Worm (Caenorhabditis elegans) whole organism, L4/young adult: Measurements from ENCODE around the gene lron-7.
A peak's percentile ranks its signal among the peaks of the same experiment; 100 is the strongest.

Experiments
- W03F9.2 ChIP-seq: fragments of 150-350 bp; optimal IDR thresholded peaks from 2 replicates; lab custom pipeline; 2014; ENCODE audit warnings: missing biosample characterization, missing genetic modification characterization
- dao-5 ChIP-seq: sonication (generic microtip); optimal IDR thresholded peaks from 2 replicates; lab custom pipeline; 2016; ENCODE audit warnings: missing genotype, missing genetic modification characterization, moderate library complexity, missing compliant biosample characterization
- him-1 ChIP-seq: sonication (generic microtip); optimal IDR thresholded peaks from 2 replicates; lab custom pipeline; 2016; ENCODE audit warnings: missing genotype, missing genetic modification reagents, missing genetic modification characterization, missing compliant biosample characterization

lron-7 gene

ce11 chrX:7291810-7292209, at the start of gene lron-7:
Gene lron-7 (plus strand): TSS chrX:7292132.
- TF ChIP-seq him-1 (tag; lab: Kevin White, UChicago) (no peak), dao-5 (no peak), W03F9.2 (tag; lab: Kevin White, UChicago) (no peak)

- TF ChIP-seq him-1 (tag; lab: Kevin White, UChicago), result no peak
- TF ChIP-seq W03F9.2 (tag; lab: Kevin White, UChicago), result no peak
- TF ChIP-seq dao-5, result no peak
Observed at ce11 chrX:7242878-7243277, 49.1 kb upstream of the lron-7 start, which contains the start of gene F46H5.7. Gene F46H5.7 (minus strand): TSS chrX:7242983.

DNA sequence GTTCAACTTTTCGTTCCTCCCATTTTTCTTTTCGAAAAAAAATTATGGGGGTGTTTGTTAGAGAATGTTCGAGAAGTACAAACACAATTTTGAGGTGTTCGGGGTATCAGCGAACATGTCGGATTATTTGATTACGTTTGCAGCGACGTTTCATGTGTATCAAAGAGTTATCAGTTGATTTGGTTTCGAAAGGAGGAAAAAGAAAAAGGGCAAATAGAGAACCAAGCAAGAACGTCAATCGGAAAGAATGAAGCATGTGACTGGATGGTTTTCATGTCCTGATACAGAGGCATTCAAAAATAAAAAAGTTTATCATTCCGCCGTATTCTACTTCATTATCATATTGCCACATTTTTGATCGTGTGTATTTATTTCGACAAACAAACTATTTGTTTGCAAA, 47.2 kb upstream of the lron-7 start:
- TF ChIP-seq dao-5 (no peak), W03F9.2 (tag; lab: Kevin White, UChicago) (peak; percentile 22)

DNA sequence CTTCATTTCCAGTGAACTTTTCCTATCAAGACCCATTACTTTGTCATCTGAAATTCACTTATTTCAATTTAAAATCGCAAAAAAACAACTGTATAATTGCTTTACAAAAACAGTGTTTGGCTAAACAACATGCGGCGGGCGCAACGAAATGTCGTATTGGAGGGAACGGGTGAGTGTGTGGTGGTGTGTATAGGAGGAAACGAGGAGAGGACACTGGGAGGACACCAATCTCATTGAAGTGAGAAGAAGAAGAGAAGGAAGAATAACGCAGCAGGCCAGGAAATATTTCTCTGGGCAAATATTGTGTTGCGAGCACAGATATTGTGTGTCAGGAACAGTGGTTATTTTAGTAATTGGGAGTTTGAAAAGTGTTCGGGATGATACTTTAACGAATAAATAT, 37.4 kb upstream of the lron-7 start, which contains the start of gene F46H5.4:
Gene F46H5.4, minus strand, starts transcription at position 53 of the 400 bp plus-strand sequence.
- TF ChIP-seq W03F9.2 (tag; lab: Kevin White, UChicago) (no peak), him-1 (tag; lab: Kevin White, UChicago) (peak; percentile 15)

DNA sequence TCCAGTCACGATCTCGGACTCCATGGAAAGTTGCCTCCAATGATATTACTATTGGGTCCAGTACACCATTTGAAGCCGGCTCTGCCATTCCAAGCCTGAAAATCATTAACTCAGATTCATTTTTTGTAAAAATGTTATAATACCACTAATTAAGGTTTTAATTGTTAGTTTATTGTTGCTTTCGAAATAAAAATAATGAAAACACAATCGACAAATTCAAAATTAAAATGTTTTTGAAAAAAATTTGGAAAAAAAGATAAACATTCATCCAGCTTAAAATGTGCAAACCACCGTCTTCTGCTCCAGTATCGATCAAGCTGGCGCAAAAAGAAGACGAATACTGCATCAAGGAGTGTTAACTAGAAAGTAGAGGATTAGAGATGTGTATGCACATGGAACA, 35.0 kb upstream of the lron-7 start, which contains the start of gene F46H5.5:
Gene F46H5.5, minus strand, starts transcription at position 101 of the 400 bp plus-strand sequence.
- TF ChIP-seq W03F9.2 (tag; lab: Kevin White, UChicago) (no peak), him-1 (tag; lab: Kevin White, UChicago) (no peak), dao-5 (no peak)

DNA sequence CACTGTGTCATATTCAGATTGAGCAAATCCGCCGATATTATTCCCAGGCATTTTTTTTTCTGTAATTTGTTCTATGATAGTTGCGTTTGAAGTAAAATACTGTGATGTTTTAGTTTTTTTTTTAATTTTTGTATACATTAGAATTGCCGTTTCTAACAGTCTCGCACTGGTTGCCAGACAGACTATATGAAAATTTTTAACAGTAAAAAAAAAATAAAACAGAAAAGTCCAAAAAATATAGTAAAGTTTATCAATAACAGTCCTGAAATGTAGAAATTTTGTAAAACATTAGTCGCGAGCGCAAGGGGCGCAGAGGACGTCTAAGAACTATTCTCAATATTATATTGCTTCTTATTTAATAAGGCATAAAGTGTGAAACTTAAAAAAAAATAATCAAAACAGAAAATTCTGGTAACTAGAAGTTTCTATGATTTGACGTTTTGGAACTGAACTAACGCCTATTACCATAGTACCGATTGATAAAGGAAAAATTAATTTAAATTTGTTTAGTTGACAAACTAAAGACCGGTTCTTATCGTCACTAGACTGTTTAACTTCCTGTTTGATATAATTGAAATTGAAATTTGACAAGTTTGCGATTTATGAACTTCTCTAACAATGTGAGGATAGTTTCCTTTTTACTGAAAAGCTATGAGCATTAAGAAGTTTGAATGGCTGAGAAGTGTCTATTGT, 31.5 kb upstream of the lron-7 start, which contains the start of gene lact-1:
Gene lact-1, minus strand, starts transcription at position 51 of the 693 bp plus-strand sequence.
- TF ChIP-seq W03F9.2 (tag; lab: Kevin White, UChicago) (no peak), dao-5 (no peak), him-1 (tag; lab: Kevin White, UChicago) (no peak)

- TF ChIP-seq him-1 (tag; lab: Kevin White, UChicago) (peak; percentile 84), W03F9.2 (tag; lab: Kevin White, UChicago) (no peak), dao-5 (no peak)
Observed at ce11 chrX:7264591-7265306, 27.2 kb upstream of the lron-7 start.

DNA sequence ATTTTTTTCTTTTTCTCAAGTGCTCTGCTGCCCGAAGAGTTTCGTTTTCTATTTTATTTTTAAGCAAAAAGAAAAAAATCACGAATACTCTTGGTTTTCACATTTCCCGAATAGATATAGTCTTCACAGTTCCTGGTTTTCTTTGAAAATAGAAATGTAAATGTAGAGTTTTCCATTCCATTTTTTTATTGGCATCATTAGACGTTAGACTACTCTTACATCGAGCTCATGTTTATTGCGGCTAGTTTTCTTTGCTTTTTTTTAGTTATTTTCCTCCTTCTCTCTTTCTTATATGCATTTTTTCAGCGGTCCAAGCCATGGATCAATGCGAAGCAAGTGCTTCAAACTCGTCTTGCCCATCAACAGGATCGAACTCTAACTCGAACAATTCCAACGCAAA, 26.6 kb upstream of the lron-7 start, which contains the start of gene F46H5.2:
Gene F46H5.2, plus strand, starts transcription at position 301 of the 400 bp plus-strand sequence.
- TF ChIP-seq W03F9.2 (tag; lab: Kevin White, UChicago), result no peak
- no peak for TF ChIP-seq dao-5
- TF ChIP-seq him-1 (tag; lab: Kevin White, UChicago), result no peak

- TF ChIP-seq W03F9.2 (tag; lab: Kevin White, UChicago) (no peak), him-1 (tag; lab: Kevin White, UChicago) (no peak), dao-5 (no peak)
Observed at ce11 chrX:7268965-7269364, 23.0 kb upstream of the lron-7 start.

- no peak for TF ChIP-seq W03F9.2 (tag; lab: Kevin White, UChicago)
- no peak for TF ChIP-seq him-1 (tag; lab: Kevin White, UChicago)
- TF ChIP-seq dao-5, result no peak
Observed at ce11 chrX:7269379-7269778, 22.6 kb upstream of the lron-7 start, which contains the start of gene grd-7. Gene grd-7 (minus strand): TSS chrX:7269479.

DNA sequence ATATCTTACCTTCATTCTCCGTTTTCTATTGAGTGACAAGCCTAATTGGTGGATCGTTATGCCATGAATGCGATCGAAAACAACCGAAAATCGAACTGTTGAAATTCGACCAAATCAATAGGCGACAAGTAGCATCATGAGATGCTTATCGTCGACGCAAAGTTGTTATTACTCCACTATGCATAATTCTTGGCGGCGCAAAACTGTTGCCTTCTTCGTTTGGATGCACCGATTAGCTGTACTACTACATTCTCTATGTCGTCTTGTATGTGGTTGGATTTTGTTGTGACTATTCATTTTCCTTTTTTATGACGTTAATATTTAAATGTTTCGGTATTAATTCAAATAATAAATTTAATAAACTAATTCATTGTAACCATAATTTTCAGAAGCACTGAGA, 20.0 kb upstream of the lron-7 start, which contains the start of gene F46H5.11:
Gene F46H5.11, minus strand, starts transcription at position 101 of the 400 bp plus-strand sequence.
- no peak for TF ChIP-seq dao-5
- TF ChIP-seq him-1 (tag; lab: Kevin White, UChicago), result no peak
- no peak for TF ChIP-seq W03F9.2 (tag; lab: Kevin White, UChicago)

DNA sequence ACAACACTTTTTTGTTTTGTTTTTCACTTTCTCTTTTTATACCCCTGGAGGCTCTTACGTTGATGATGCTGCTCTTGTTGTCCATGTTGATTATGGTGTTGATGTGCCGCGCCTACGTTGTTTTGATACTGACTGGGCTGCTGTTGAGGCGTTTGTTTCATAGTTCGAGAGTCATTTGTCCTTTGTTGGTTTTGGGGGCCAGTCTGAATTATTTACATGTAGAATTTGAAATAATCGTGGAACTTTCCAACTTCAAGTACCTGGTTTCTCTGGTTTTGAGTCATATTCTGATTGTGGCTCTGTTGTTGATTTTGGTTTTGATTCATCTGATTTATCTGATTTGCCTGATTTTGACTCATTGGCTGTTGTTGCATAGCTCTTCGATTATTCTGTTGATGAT, 13.8 kb upstream of the lron-7 start:
- TF ChIP-seq W03F9.2 (tag; lab: Kevin White, UChicago) (no peak), dao-5 (no peak), him-1 (tag; lab: Kevin White, UChicago) (no peak)

DNA sequence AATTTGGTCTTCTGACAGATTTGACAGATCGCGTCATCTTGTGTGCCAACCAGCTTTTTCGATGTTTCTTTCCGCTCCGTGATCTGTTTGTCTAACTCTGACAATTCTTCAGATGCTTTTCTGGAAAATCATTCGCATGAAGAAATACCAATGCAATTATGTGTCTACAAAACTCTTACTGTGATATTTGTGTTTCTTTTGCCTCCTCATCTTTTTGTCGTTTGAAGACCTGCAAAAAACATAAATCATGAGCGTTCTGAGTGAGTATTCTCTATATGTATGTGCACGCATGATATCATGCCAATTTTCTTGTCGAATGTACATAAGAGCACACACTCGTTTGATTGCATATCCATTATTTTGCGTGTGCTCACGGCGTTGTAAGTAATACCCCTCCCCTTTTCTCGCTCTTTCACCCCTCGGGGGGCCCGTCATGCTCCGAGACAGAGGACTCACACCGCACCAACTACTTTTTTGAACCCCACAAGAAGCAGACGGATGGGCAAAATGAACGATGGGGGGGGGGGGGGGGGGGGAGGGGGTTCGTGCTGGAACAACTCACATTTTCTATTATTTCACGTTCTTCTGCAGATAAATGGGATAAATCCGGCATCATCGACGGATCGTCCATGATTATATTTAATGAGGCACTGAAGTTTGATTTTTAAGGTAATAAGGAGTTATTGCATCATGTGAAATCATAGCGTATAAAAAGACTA, 12.1 kb upstream of the lron-7 start, which contains the start of gene unc-10:
Gene unc-10, minus strand, starts transcription at position 652 of the 719 bp plus-strand sequence.
- no peak for TF ChIP-seq W03F9.2 (tag; lab: Kevin White, UChicago)
- no peak for TF ChIP-seq dao-5
- no peak for TF ChIP-seq him-1 (tag; lab: Kevin White, UChicago)
